Worm (Caenorhabditis elegans) whole organism, L4 larva: ENCODE data around the gene F08F3.6.
"Not testable (repeated sequence)": the region's sequence is repeated elsewhere in the genome, so short reads cannot be mapped to it uniquely, and the experiment has no call there.

Experiments
- D1046.2 ChIP-seq: fragments of 200-800 bp; sonication (Bioruptor generic); IDR thresholded peaks from 2 replicates; pipeline ENCODE4 v1.3.6; 2022; ENCODE audit warnings: missing genetic modification characterization, missing compliant biosample characterization
- F10B5.3 ChIP-seq: sonication (generic microtip); optimal IDR thresholded peaks from 2 replicates; lab custom pipeline; 2016; ENCODE audit warnings: mild to moderate bottlenecking, missing genetic modification characterization, missing compliant biosample characterization
- F44E2.7 ChIP-seq: fragments of 200-800 bp; sonication (Bioruptor generic); IDR thresholded peaks from 2 replicates; pipeline ENCODE4 v2.1.2; 2022; ENCODE audit warnings: missing genetic modification characterization, missing compliant biosample characterization
- Y48G9A.11 ChIP-seq: fragments of 200-800 bp; sonication (Bioruptor generic); IDR thresholded peaks from 2 replicates; pipeline ENCODE4 v1.3.6; 2022; ENCODE audit warnings: missing genetic modification reagents, missing genetic modification characterization, missing compliant biosample characterization
- Y5F2A.4 ChIP-seq: fragments of 200-800 bp; sonication (Bioruptor generic); optimal IDR thresholded peaks from 2 replicates; lab custom pipeline; 2018; ENCODE audit warnings: mild to moderate bottlenecking, missing genetic modification characterization, missing compliant biosample characterization
- arid-1 ChIP-seq: fragments of 200-800 bp; sonication (Bioruptor generic); conservative IDR thresholded peaks from 2 replicates; pipeline ENCODE4 v1.3.6; 2022; ENCODE audit warnings: missing genetic modification reagents, missing genetic modification characterization, missing compliant biosample characterization
- ceh-20 ChIP-seq: fragments of 200-800 bp; sonication (Bioruptor generic); IDR thresholded peaks from 2 replicates; pipeline ENCODE4 v1.3.6; 2022; ENCODE audit warnings: missing genetic modification reagents, missing genetic modification characterization, missing compliant biosample characterization
- ceh-28 ChIP-seq: fragments of 150-350 bp; optimal IDR thresholded peaks from 2 replicates; lab custom pipeline; 2014; ENCODE audit warnings: missing biosample characterization, missing genetic modification reagents, missing genetic modification characterization
- ceh-44 ChIP-seq: fragments of 200-800 bp; sonication (Bioruptor generic); IDR thresholded peaks from 2 replicates; pipeline ENCODE4 v1.3.6; 2022; ENCODE audit warnings: missing genetic modification reagents, missing genetic modification characterization, missing compliant biosample characterization
- ceh-62 ChIP-seq: sonication (generic microtip); optimal IDR thresholded peaks from 2 replicates; lab custom pipeline; 2017; ENCODE audit warnings: missing biosample characterization, missing genetic modification characterization
- daf-12 ChIP-seq: fragments of 150-350 bp; optimal IDR thresholded peaks from 2 replicates; lab custom pipeline; 2014; ENCODE audit warnings: missing biosample characterization, missing genetic modification reagents, missing genetic modification characterization
- daf-19 ChIP-seq: fragments of 200-800 bp; sonication (Bioruptor generic); conservative IDR thresholded peaks from 2 replicates; pipeline ENCODE4 v1.3.6; 2022; ENCODE audit warnings: missing genetic modification characterization, missing compliant biosample characterization
- dmd-6 ChIP-seq: fragments of 200-800 bp; sonication (Bioruptor generic); IDR thresholded peaks from 2 replicates; pipeline ENCODE4 v1.3.6; 2022; ENCODE audit warnings: missing genetic modification reagents, missing genetic modification characterization, missing compliant biosample characterization
- dmd-9 ChIP-seq: fragments of 200-800 bp; sonication (Bioruptor generic); IDR thresholded peaks from 2 replicates; pipeline ENCODE4 v1.3.6; 2022; ENCODE audit warnings: missing genetic modification reagents, missing genetic modification characterization, missing compliant biosample characterization
- hmg-1.1 ChIP-seq: fragments of 200-800 bp; sonication (Bioruptor generic); IDR thresholded peaks from 2 replicates; pipeline ENCODE4 v1.3.6; 2022; ENCODE audit warnings: missing genetic modification reagents, missing genetic modification characterization, missing compliant biosample characterization
- lin-1 ChIP-seq: fragments of 200-800 bp; sonication (Bioruptor generic); IDR thresholded peaks from 2 replicates; pipeline ENCODE4 v1.3.6; 2022; ENCODE audit warnings: missing genetic modification reagents, missing genetic modification characterization, missing compliant biosample characterization
- lir-3 ChIP-seq: sonication (generic microtip); optimal IDR thresholded peaks from 2 replicates; lab custom pipeline; 2016; ENCODE audit warnings: mild to moderate bottlenecking, missing genetic modification characterization, missing compliant biosample characterization
- lsy-2 ChIP-seq, 2 experiments: fragments of 150-350 bp in 1 of 2; sonication (generic microtip) in 1 of 2; optimal IDR thresholded peaks; 2 replicates each; lab custom pipeline; 2014 to 2017; ENCODE audit warnings: missing biosample characterization in 2 of 2, missing genetic modification characterization in 2 of 2
- madf-5 ChIP-seq, 2 experiments: fragments of 200-800 bp; sonication (Bioruptor generic); IDR thresholded peaks; 2 replicates each; pipeline ENCODE4 v1.3.6; 2022; ENCODE audit warnings: missing compliant biosample characterization in 2 of 2, missing genetic modification characterization in 2 of 2
- mep-1 ChIP-seq: fragments of 150-350 bp; sonication (generic microtip); optimal IDR thresholded peaks from 3 replicates; lab custom pipeline; 2014; ENCODE audit warnings: missing biosample characterization, missing genetic modification characterization
- mes-2 ChIP-seq: sonication (generic microtip); optimal IDR thresholded peaks from 2 replicates; lab custom pipeline; 2016; ENCODE audit warnings: missing genotype, mild to moderate bottlenecking, missing genetic modification characterization, missing compliant biosample characterization; ENCODE audit not compliant: poor library complexity, severe bottlenecking
- mxl-2 ChIP-seq: fragments of 200-800 bp; sonication (Bioruptor generic); conservative IDR thresholded peaks from 2 replicates; pipeline ENCODE4 v1.3.6; 2022; ENCODE audit warnings: missing genetic modification reagents, missing genetic modification characterization, missing compliant biosample characterization
- nhr-111 ChIP-seq: fragments of 200-800 bp; sonication (Bioruptor generic); optimal IDR thresholded peaks from 2 replicates; lab custom pipeline; 2018; ENCODE audit warnings: mild to moderate bottlenecking, missing genetic modification characterization, missing compliant biosample characterization
- nhr-25 ChIP-seq: sonication (generic microtip); optimal IDR thresholded peaks from 2 replicates; lab custom pipeline; 2017; ENCODE audit warnings: missing genetic modification characterization, mild to moderate bottlenecking, missing compliant biosample characterization, antibody characterized with exemption, moderate library complexity, borderline replicate concordance; ENCODE audit not compliant: insufficient read depth
- nhr-28 ChIP-seq: fragments of 150-350 bp; optimal IDR thresholded peaks from 2 replicates; lab custom pipeline; 2014; ENCODE audit warnings: missing biosample characterization, missing genetic modification characterization
- nhr-6 ChIP-seq: fragments of 150-350 bp; optimal IDR thresholded peaks from 2 replicates; lab custom pipeline; 2014; ENCODE audit warnings: missing biosample characterization, missing genetic modification characterization
- nhr-77 ChIP-seq: fragments of 150-350 bp; optimal IDR thresholded peaks from 2 replicates; lab custom pipeline; 2014; ENCODE audit warnings: missing biosample characterization, missing genetic modification characterization
- pha-4 ChIP-seq, 2 experiments: fragments of 150-350 bp in 1 of 2; fragments of 200-800 bp in 1 of 2; sonication (Bioruptor generic) in 1 of 2; IDR thresholded peaks in 1 of 2; optimal IDR thresholded peaks in 1 of 2; 2 replicates each; pipeline versions ENCODE4 v1.3.6 to Lab custom; 2014 to 2022; ENCODE audit warnings: missing genetic modification characterization in 2 of 2, missing genetic modification reagents in 2 of 2, missing biosample characterization in 1 of 2, missing compliant biosample characterization in 1 of 2
- sdz-12 ChIP-seq: fragments of 200-800 bp; sonication (Bioruptor generic); optimal IDR thresholded peaks from 2 replicates; lab custom pipeline; 2018; ENCODE audit warnings: mild to moderate bottlenecking, missing genetic modification characterization, missing compliant biosample characterization
- skn-1 ChIP-seq: fragments of 150-350 bp; optimal IDR thresholded peaks from 2 replicates; lab custom pipeline; 2014; ENCODE audit warnings: missing biosample characterization, missing genetic modification characterization
- snpc-4 ChIP-seq: fragments of 150-350 bp; optimal IDR thresholded peaks from 2 replicates; lab custom pipeline; 2014; ENCODE audit warnings: missing biosample characterization, missing genetic modification characterization
- tag-97 ChIP-seq: fragments of 200-800 bp; sonication (Bioruptor generic); IDR thresholded peaks from 2 replicates; pipeline ENCODE4 v1.3.6; 2022; ENCODE audit warnings: missing genetic modification characterization, missing compliant biosample characterization
- tra-1 ChIP-seq: fragments of 200-800 bp; sonication (Bioruptor generic); IDR thresholded peaks from 2 replicates; pipeline ENCODE4 v1.3.6; 2022; ENCODE audit warnings: missing genetic modification reagents, missing genetic modification characterization, missing compliant biosample characterization
- zfp-2 ChIP-seq: sonication (generic microtip); optimal IDR thresholded peaks from 2 replicates; lab custom pipeline; 2016; ENCODE audit warnings: mild to moderate bottlenecking, missing genetic modification characterization, missing compliant biosample characterization

Gene F08F3.6

DNA sequence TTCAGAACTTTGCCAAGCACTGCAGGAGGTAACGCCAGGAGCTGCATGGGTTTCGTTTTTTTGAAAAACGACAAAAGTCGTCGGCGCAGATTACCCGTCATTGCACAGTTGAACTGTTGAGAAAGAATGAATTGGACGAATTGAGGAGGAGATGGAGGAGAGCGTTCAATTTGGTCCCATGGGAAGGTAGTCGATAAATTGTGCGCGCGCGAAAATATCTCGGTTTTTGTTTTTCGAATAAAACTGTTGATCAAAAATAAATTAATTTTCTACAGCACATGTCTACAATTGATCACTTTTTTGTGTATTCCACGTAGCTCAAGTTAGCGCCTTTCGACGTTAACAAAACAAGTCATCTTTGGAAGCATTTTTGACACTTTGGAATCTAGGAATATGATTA lies at the start of gene F08F3.6:
Gene F08F3.6 (minus strand): TSS at position 153 of the 400 bp plus-strand sequence.
- no peak for TF ChIP-seq nhr-6 (tag; lab: Kevin White, UChicago)
- no peak for TF ChIP-seq mxl-2 (GFP tag; lab: Robert Waterston, UW)
- TF ChIP-seq ceh-44 (GFP tag; lab: Robert Waterston, UW) = no peak
- TF ChIP-seq, all 104 proteins: peak for 0

DNA sequence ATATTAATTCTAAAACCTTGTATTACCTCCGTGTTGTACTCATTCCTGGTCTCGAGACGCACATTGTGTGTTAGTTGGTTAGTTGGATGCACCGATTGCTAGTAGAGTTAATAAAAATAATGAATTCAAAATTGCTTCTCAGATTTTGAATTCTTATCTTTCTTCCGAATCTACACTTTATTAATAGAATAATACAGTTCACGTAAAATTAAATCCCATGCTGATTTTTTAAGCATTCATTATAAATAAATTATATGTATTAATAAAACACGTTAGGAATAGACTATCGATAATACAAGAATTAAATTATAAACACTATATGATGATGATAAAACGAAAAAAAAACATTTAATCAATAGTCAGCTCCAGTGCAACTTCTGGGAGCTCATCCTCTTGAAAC lies 48.6 kb upstream of the F08F3.6 start, which contains the start of gene ZC317.6:
Gene ZC317.6 (minus strand): TSS at position 101 of the 400 bp plus-strand sequence.
- TF ChIP-seq hmg-1.1 (GFP tag; lab: Robert Waterston, UW); ceh-62 (tag; lab: Kevin White, UChicago); arid-1 (GFP tag; lab: Robert Waterston, UW): not testable (repeated sequence)

- TF ChIP-seq Y5F2A.4 (GFP tag; lab: Kevin White, UChicago) = no peak
- no peak for TF ChIP-seq snpc-4 (tag; lab: Kevin White, UChicago)
- TF ChIP-seq ceh-20 (GFP tag; lab: Robert Waterston, UW) = no peak
- no peak for TF ChIP-seq F10B5.3 (tag; lab: Kevin White, UChicago)
- no peak for TF ChIP-seq daf-12 (tag; lab: Kevin White, UChicago)
- no peak for TF ChIP-seq lsy-2 (tag; optimal IDR thresholded peaks at IDR 0.05; lab: Kevin White, UChicago)
- TF ChIP-seq lin-1 = no peak
- no peak for TF ChIP-seq nhr-77 (tag; lab: Kevin White, UChicago)
- TF ChIP-seq zfp-2 (tag; lab: Kevin White, UChicago) = no peak
- TF ChIP-seq nhr-25 = no peak
- no peak for TF ChIP-seq ceh-62 (tag; lab: Kevin White, UChicago)
- TF ChIP-seq tra-1 (GFP tag; lab: Robert Waterston, UW) = no peak
- no peak for TF ChIP-seq mep-1
- no peak for TF ChIP-seq skn-1 (tag; lab: Kevin White, UChicago)
- TF ChIP-seq dmd-9 (GFP tag; lab: Robert Waterston, UW) = no peak
- no peak for TF ChIP-seq nhr-28 (tag; lab: Kevin White, UChicago)
- TF ChIP-seq mxl-2 (GFP tag; lab: Robert Waterston, UW) = no peak
- TF ChIP-seq nhr-111 (GFP tag; lab: Kevin White, UChicago) = no peak
- no peak for TF ChIP-seq daf-19 (GFP tag; lab: Robert Waterston, UW)
- TF ChIP-seq, all 104 proteins: peak for 0
Observed at ce11 chrV:5465335-5465734, 45.5 kb upstream of the F08F3.6 start, which contains the start of gene srg-68. srg-68 (minus strand) TSS chrV:5465435.

DNA sequence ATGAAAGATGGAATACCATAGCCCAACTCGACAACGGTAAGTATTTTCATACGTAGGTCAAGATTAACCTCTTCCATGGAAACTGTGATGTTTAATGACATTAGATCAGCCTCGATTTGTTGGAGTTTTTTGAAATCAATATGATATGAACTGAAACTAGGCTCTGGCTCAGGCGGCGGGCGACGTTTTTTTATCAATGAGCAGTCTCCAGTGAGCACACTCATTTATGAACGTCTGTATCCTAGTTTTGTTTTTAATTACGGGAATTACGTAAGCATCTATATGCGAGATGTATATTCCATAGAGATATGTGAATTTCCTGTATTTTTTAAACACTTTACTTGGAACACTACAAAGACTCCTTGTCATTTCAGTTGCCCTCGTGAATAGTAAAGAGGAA lies 43.0 kb upstream of the F08F3.6 start, which contains the start of gene srg-67:
Gene srg-67 (minus strand): TSS at position 101 of the 400 bp plus-strand sequence.
- TF ChIP-seq lir-3 (tag; lab: Kevin White, UChicago) = no peak
- no peak for TF ChIP-seq D1046.2 (GFP tag; lab: Robert Waterston, UW)
- TF ChIP-seq tag-97 (GFP tag; lab: Robert Waterston, UW) = no peak
- TF ChIP-seq ceh-28 = no peak
- no peak for TF ChIP-seq mes-2 (tag; lab: Kevin White, UChicago)
- no peak for TF ChIP-seq Y48G9A.11
- no peak for TF ChIP-seq sdz-12
- no peak for TF ChIP-seq dmd-6 (GFP tag; lab: Robert Waterston, UW)
- no peak for TF ChIP-seq F44E2.7 (GFP tag; lab: Robert Waterston, UW)
- TF ChIP-seq zfp-2 (tag; lab: Kevin White, UChicago) = no peak
- no peak for TF ChIP-seq pha-4 (GFP tag; IDR thresholded peaks at IDR 0.05; lab: Robert Waterston, UW)
- no peak for TF ChIP-seq pha-4 (tag; optimal IDR thresholded peaks at IDR 0.05; lab: Kevin White, UChicago)
- TF ChIP-seq madf-5 (GFP tag; IDR thresholded peaks at IDR 0.05; lab: Robert Waterston, UW) = no peak
- no peak for TF ChIP-seq mxl-2 (GFP tag; lab: Robert Waterston, UW)
- TF ChIP-seq hmg-1.1 (GFP tag; lab: Robert Waterston, UW) = no peak
- TF ChIP-seq, all 104 proteins: peak for 0
